Worm (Caenorhabditis elegans): ENCODE data around the gene T23G4.127.

Gene T23G4.127

ce11 chrIV:13701472-13701871 lies 3.0 kb upstream of the T23G4.127 start:
- TF ChIP-seq dao-5 (tag; optimal IDR thresholded peaks at IDR 0.05) (no peak), W03F9.2 (tag; optimal IDR thresholded peaks at IDR 0.05) (no peak), him-1 (tag; optimal IDR thresholded peaks at IDR 0.05) (no peak)

ce11 chrIV:13700847-13701246 lies 2.3 kb upstream of the T23G4.127 start:
- no peak for TF ChIP-seq him-1 (tag; optimal IDR thresholded peaks at IDR 0.05)
- TF ChIP-seq W03F9.2 (tag; optimal IDR thresholded peaks at IDR 0.05), result no peak
- no peak for TF ChIP-seq dao-5 (tag; optimal IDR thresholded peaks at IDR 0.05)

ce11 chrIV:13699384-13699788 lies 883 bp upstream of the T23G4.127 start:
- TF ChIP-seq dao-5 (tag; optimal IDR thresholded peaks at IDR 0.05) (no peak), him-1 (tag; optimal IDR thresholded peaks at IDR 0.05) (no peak), W03F9.2 (tag; optimal IDR thresholded peaks at IDR 0.05) (no peak)

- TF ChIP-seq dao-5 (tag; optimal IDR thresholded peaks at IDR 0.05) (no peak), W03F9.2 (tag; optimal IDR thresholded peaks at IDR 0.05) (no peak), him-1 (tag; optimal IDR thresholded peaks at IDR 0.05) (no peak)
Measured at ce11 chrIV:13696900-13697299, 1.6 kb downstream of the T23G4.127 start.

- TF ChIP-seq W03F9.2 (tag; optimal IDR thresholded peaks at IDR 0.05) (no peak), him-1 (tag; optimal IDR thresholded peaks at IDR 0.05) (no peak), dao-5 (tag; optimal IDR thresholded peaks at IDR 0.05) (no peak)
Measured at ce11 chrIV:13695720-13696364, 2.7 kb downstream of the T23G4.127 start.

- no peak for TF ChIP-seq him-1 (tag; optimal IDR thresholded peaks at IDR 0.05)
- no peak for TF ChIP-seq dao-5 (tag; optimal IDR thresholded peaks at IDR 0.05)
- TF ChIP-seq W03F9.2 (tag; optimal IDR thresholded peaks at IDR 0.05), result no peak
Measured at ce11 chrIV:13695302-13695701, 3.2 kb downstream of the T23G4.127 start.

ce11 chrIV:13694600-13694999 lies 3.9 kb downstream of the T23G4.127 start:
- TF ChIP-seq dao-5 (tag; optimal IDR thresholded peaks at IDR 0.05) (no peak), W03F9.2 (tag; optimal IDR thresholded peaks at IDR 0.05) (no peak), him-1 (tag; optimal IDR thresholded peaks at IDR 0.05) (no peak)

- TF ChIP-seq W03F9.2 (tag; optimal IDR thresholded peaks at IDR 0.05), result no peak
- TF ChIP-seq dao-5 (tag; optimal IDR thresholded peaks at IDR 0.05), result no peak
- no peak for TF ChIP-seq him-1 (tag; optimal IDR thresholded peaks at IDR 0.05)
Measured at ce11 chrIV:13693976-13694375, 4.5 kb downstream of the T23G4.127 start.

- no peak for TF ChIP-seq him-1 (tag; optimal IDR thresholded peaks at IDR 0.05)
- no peak for TF ChIP-seq W03F9.2 (tag; optimal IDR thresholded peaks at IDR 0.05)
- no peak for TF ChIP-seq dao-5 (tag; optimal IDR thresholded peaks at IDR 0.05)
Measured at ce11 chrIV:13692522-13692921, 6.0 kb downstream of the T23G4.127 start.

ce11 chrIV:13689302-13689880 lies 9.1 kb downstream of the T23G4.127 start, which contains the start of gene T23G4.2:
TSS of gene T23G4.2 (minus strand) at chrIV:13689556.
- TF ChIP-seq him-1 (tag; optimal IDR thresholded peaks at IDR 0.05) (peak; percentile 14), dao-5 (tag; optimal IDR thresholded peaks at IDR 0.05) (no peak)

- TF ChIP-seq W03F9.2 (tag; optimal IDR thresholded peaks at IDR 0.05) (no peak), dao-5 (tag; optimal IDR thresholded peaks at IDR 0.05) (no peak), him-1 (tag; optimal IDR thresholded peaks at IDR 0.05) (no peak)
Measured at ce11 chrIV:13687631-13688030, 10.9 kb downstream of the T23G4.127 start.

- TF ChIP-seq dao-5 (tag; optimal IDR thresholded peaks at IDR 0.05) (no peak), him-1 (tag; optimal IDR thresholded peaks at IDR 0.05) (no peak), W03F9.2 (tag; optimal IDR thresholded peaks at IDR 0.05) (no peak)
Measured at ce11 chrIV:13686965-13687425, 11.5 kb downstream of the T23G4.127 start, which contains the start of gene nyn-1. TSS of gene nyn-1 (minus strand) at chrIV:13687015.

ce11 chrIV:13684827-13685226 lies 13.7 kb downstream of the T23G4.127 start:
- TF ChIP-seq dao-5 (tag; optimal IDR thresholded peaks at IDR 0.05), result no peak
- no peak for TF ChIP-seq W03F9.2 (tag; optimal IDR thresholded peaks at IDR 0.05)

- TF ChIP-seq him-1 (tag; optimal IDR thresholded peaks at IDR 0.05) (no peak), dao-5 (tag; optimal IDR thresholded peaks at IDR 0.05) (no peak), W03F9.2 (tag; optimal IDR thresholded peaks at IDR 0.05) (no peak)
Measured at ce11 chrIV:13682733-13683132, 15.8 kb downstream of the T23G4.127 start.

ce11 chrIV:13679495-13679894 lies 19.0 kb downstream of the T23G4.127 start:
- no peak for TF ChIP-seq him-1 (tag; optimal IDR thresholded peaks at IDR 0.05)
